Fruit fly (Drosophila melanogaster) whole organism, embryonic: ENCODE measurements around the gene Socs36E.

Experiments
- Atf3 ChIP-seq: fragments of 200-800 bp; sonication (Bioruptor generic); optimal IDR thresholded peaks from 3 replicates; lab custom pipeline; 2016; ENCODE audit warnings: missing biosample characterization, missing genetic modification characterization
- Awh ChIP-seq: fragments of 200-800 bp; sonication (Bioruptor generic); IDR thresholded peaks from 2 replicates; pipeline ENCODE4, ENCODE4 v1.3.6; 2022; ENCODE audit warnings: missing biosample characterization, missing genetic modification characterization
- Blimp-1 ChIP-seq: fragments of 200-800 bp; sonication (Bioruptor generic); optimal IDR thresholded peaks from 3 replicates; lab custom pipeline; 2018; ENCODE audit warnings: missing biosample characterization, missing genetic modification characterization, mild to moderate bottlenecking, moderate library complexity, missing genetic modification reagents
- CG10431 ChIP-seq: fragments of 200-800 bp; sonication (Bioruptor generic); optimal IDR thresholded peaks from 3 replicates; lab custom pipeline; 2018; ENCODE audit warnings: missing biosample characterization, mild to moderate bottlenecking, missing genetic modification characterization
- CG10462 ChIP-seq: fragments of 200-800 bp; sonication (Bioruptor generic); optimal IDR thresholded peaks from 2 replicates; lab custom pipeline; 2016; ENCODE audit warnings: missing biosample characterization, missing genetic modification characterization
- CG10654 ChIP-seq: fragments of 200-800 bp; sonication (Bioruptor generic); optimal IDR thresholded peaks from 2 replicates; lab custom pipeline; 2016; ENCODE audit warnings: missing biosample characterization, missing genetic modification characterization
- CG12299 ChIP-seq: fragments of 200-800 bp; sonication (Bioruptor generic); optimal IDR thresholded peaks from 2 replicates; lab custom pipeline; 2018; ENCODE audit warnings: missing biosample characterization, mild to moderate bottlenecking, missing genetic modification characterization
- CG12391 ChIP-seq: fragments of 200-800 bp; sonication (Bioruptor generic); optimal IDR thresholded peaks from 3 replicates; lab custom pipeline; 2018; ENCODE audit warnings: missing biosample characterization, mild to moderate bottlenecking, missing genetic modification characterization, moderate library complexity
- CG15479 ChIP-seq: fragments of 200-800 bp; sonication (Bioruptor generic); optimal IDR thresholded peaks from 3 replicates; lab custom pipeline; 2019; ENCODE audit warnings: missing biosample characterization, mild to moderate bottlenecking, missing genetic modification characterization, moderate library complexity
- CG17385 ChIP-seq: fragments of 200-800 bp; sonication (Bioruptor generic); optimal IDR thresholded peaks from 3 replicates; lab custom pipeline; 2018; ENCODE audit warnings: missing biosample characterization, mild to moderate bottlenecking, missing genetic modification characterization
- CG2199 ChIP-seq: fragments of 200-800 bp; sonication (Bioruptor generic); IDR thresholded peaks from 3 replicates; pipeline ENCODE4 v1.3.6; 2022; ENCODE audit warnings: missing biosample characterization, missing genetic modification characterization
- CG3847 ChIP-seq: fragments of 200-800 bp; sonication (Bioruptor generic); IDR thresholded peaks from 2 replicates; pipeline ENCODE4 v1.3.6; 2022; ENCODE audit warnings: missing biosample characterization, missing genetic modification characterization
- CG42726 ChIP-seq: fragments of 200-800 bp; sonication (Bioruptor generic); IDR thresholded peaks from 2 replicates; pipeline ENCODE4 v1.3.6; 2022; ENCODE audit warnings: missing biosample characterization, missing genetic modification characterization; ENCODE audit not compliant: partially characterized antibody
- CG6791 ChIP-seq: fragments of 200-800 bp; sonication (Bioruptor generic); IDR thresholded peaks from 3 replicates; pipeline ENCODE4 v1.3.6; 2022; ENCODE audit warnings: missing biosample characterization, missing genetic modification characterization; ENCODE audit not compliant: partially characterized antibody
- CG7987 ChIP-seq: fragments of 200-800 bp; sonication (Bioruptor generic); optimal IDR thresholded peaks from 2 replicates; lab custom pipeline; 2018; ENCODE audit warnings: missing biosample characterization, mild to moderate bottlenecking, missing genetic modification characterization, moderate library complexity
- CG8281 ChIP-seq: fragments of 200-800 bp; sonication (Bioruptor generic); optimal IDR thresholded peaks from 2 replicates; lab custom pipeline; 2018; ENCODE audit warnings: missing biosample characterization, mild to moderate bottlenecking, missing genetic modification characterization, moderate library complexity
- CG9609 ChIP-seq: fragments of 200-800 bp; sonication (Bioruptor generic); optimal IDR thresholded peaks from 3 replicates; lab custom pipeline; 2016; ENCODE audit warnings: missing biosample characterization, missing genetic modification characterization
- Dek ChIP-seq: fragments of 200-800 bp; sonication (Bioruptor generic); optimal IDR thresholded peaks from 3 replicates; lab custom pipeline; 2019; ENCODE audit warnings: missing biosample characterization, mild to moderate bottlenecking, missing genetic modification characterization, moderate library complexity
- Ets65A ChIP-seq: fragments of 200-800 bp; sonication (Bioruptor generic); peaks from one replicate; lab custom pipeline; 2016; ENCODE audit warnings: missing biosample characterization, missing genetic modification characterization
- Ets97D ChIP-seq: fragments of 200-800 bp; sonication (Bioruptor generic); optimal IDR thresholded peaks from 3 replicates; lab custom pipeline; 2016; ENCODE audit warnings: missing biosample characterization, missing genetic modification characterization
- Fer1 ChIP-seq: fragments of 200-800 bp; sonication (Bioruptor generic); optimal IDR thresholded peaks from 2 replicates; lab custom pipeline; 2017; ENCODE audit warnings: missing biosample characterization, mild to moderate bottlenecking, missing genetic modification characterization
- HLH4C ChIP-seq: fragments of 200-800 bp; sonication (Bioruptor generic); IDR thresholded peaks from 3 replicates; pipeline ENCODE4 v1.3.6; 2022; ENCODE audit warnings: missing biosample characterization, missing genetic modification characterization; ENCODE audit not compliant: partially characterized antibody
- HLHmδ ChIP-seq: fragments of 200-800 bp; sonication (Bioruptor generic); optimal IDR thresholded peaks from 2 replicates; lab custom pipeline; 2018; ENCODE audit warnings: missing biosample characterization, mild to moderate bottlenecking, missing genetic modification characterization, moderate library complexity
- Hmx ChIP-seq: fragments of 200-800 bp; sonication (Bioruptor generic); optimal IDR thresholded peaks from 2 replicates; lab custom pipeline; 2016; ENCODE audit warnings: missing biosample characterization, missing genetic modification characterization
- Mad ChIP-seq: fragments of 200-800 bp; sonication (Bioruptor generic); optimal IDR thresholded peaks from 2 replicates; lab custom pipeline; 2016; ENCODE audit warnings: missing biosample characterization, missing genetic modification characterization
- NC2β ChIP-seq: fragments of 200-800 bp; sonication (Bioruptor generic); optimal IDR thresholded peaks from 2 replicates; lab custom pipeline; 2016; ENCODE audit warnings: missing biosample characterization, missing genetic modification characterization
- NK7.1 ChIP-seq: fragments of 200-800 bp; sonication (Bioruptor generic); optimal IDR thresholded peaks from 3 replicates; lab custom pipeline; 2016; ENCODE audit warnings: missing biosample characterization, missing genetic modification characterization
- Six4 ChIP-seq: fragments of 200-800 bp; sonication (Bioruptor generic); optimal IDR thresholded peaks from 2 replicates; lab custom pipeline; 2016; ENCODE audit warnings: missing biosample characterization, missing genetic modification characterization
- Sox100B ChIP-seq: fragments of 200-800 bp; sonication (Bioruptor generic); optimal IDR thresholded peaks from 3 replicates; lab custom pipeline; 2018; ENCODE audit warnings: missing biosample characterization, mild to moderate bottlenecking, missing genetic modification characterization
- ab ChIP-seq: fragments of 200-800 bp; sonication (Bioruptor generic); optimal IDR thresholded peaks from 2 replicates; lab custom pipeline; 2016; ENCODE audit warnings: missing biosample characterization, missing genetic modification characterization
- al ChIP-seq: fragments of 200-800 bp; sonication (Bioruptor generic); IDR thresholded peaks from 2 replicates; pipeline ENCODE4 v1.3.6; 2022; ENCODE audit warnings: missing biosample characterization, missing genetic modification characterization
- aop ChIP-seq: fragments of 200-800 bp; sonication (Bioruptor generic); IDR thresholded peaks from 2 replicates; pipeline ENCODE4 v1.3.6; 2022; ENCODE audit warnings: missing biosample characterization, missing genetic modification characterization
- ase ChIP-seq: fragments of 200-800 bp; sonication (Bioruptor generic); IDR thresholded peaks from 3 replicates; pipeline ENCODE4 v1.3.6; 2022; ENCODE audit warnings: missing biosample characterization, missing genetic modification characterization
- chn ChIP-seq: fragments of 200-800 bp; sonication (Bioruptor generic); optimal IDR thresholded peaks from 2 replicates; lab custom pipeline; 2016; ENCODE audit warnings: missing biosample characterization, missing genetic modification characterization
- exex ChIP-seq: fragments of 200-800 bp; sonication (Bioruptor generic); optimal IDR thresholded peaks from 4 replicates; lab custom pipeline; 2018; ENCODE audit warnings: missing biosample characterization, mild to moderate bottlenecking, missing genetic modification characterization, moderate library complexity
- fu2 ChIP-seq: fragments of 200-800 bp; sonication (Bioruptor generic); optimal IDR thresholded peaks from 2 replicates; lab custom pipeline; 2016; ENCODE audit warnings: missing biosample characterization, missing genetic modification characterization
- grau ChIP-seq: fragments of 200-800 bp; optimal IDR thresholded peaks from 3 replicates; lab custom pipeline; 2019; ENCODE audit warnings: missing biosample characterization, mild to moderate bottlenecking, missing genetic modification characterization, moderate library complexity
- her ChIP-seq: fragments of 200-800 bp; sonication (Bioruptor generic); optimal IDR thresholded peaks from 2 replicates; lab custom pipeline; 2016; ENCODE audit warnings: missing biosample characterization, missing genetic modification characterization
- jigr1 ChIP-seq: fragments of 200-800 bp; sonication (Bioruptor generic); IDR thresholded peaks from 3 replicates; pipeline ENCODE4 v1.3.6; 2022; ENCODE audit warnings: missing biosample characterization, missing genetic modification characterization
- nerfin-2 ChIP-seq: fragments of 200-800 bp; sonication (Bioruptor generic); IDR thresholded peaks from 2 replicates; pipeline ENCODE4 v1.3.6; 2022; ENCODE audit warnings: missing biosample characterization, missing genetic modification characterization; ENCODE audit not compliant: partially characterized antibody
- oc ChIP-seq: fragments of 200-800 bp; sonication (Bioruptor generic); optimal IDR thresholded peaks from 2 replicates; lab custom pipeline; 2018; ENCODE audit warnings: missing biosample characterization, mild to moderate bottlenecking, missing genetic modification characterization, moderate library complexity
- peb ChIP-seq: fragments of 200-800 bp; sonication (Bioruptor generic); IDR thresholded peaks from 2 replicates; pipeline ENCODE4 v1.3.6; 2022; ENCODE audit warnings: missing biosample characterization, missing genetic modification characterization
- pnt ChIP-seq: fragments of 200-800 bp; sonication (Bioruptor generic); optimal IDR thresholded peaks from 3 replicates; lab custom pipeline; 2016; ENCODE audit warnings: missing biosample characterization, missing genetic modification characterization
- sens ChIP-seq: fragments of 200-800 bp; sonication (Bioruptor generic); peaks from one replicate; lab custom pipeline; 2016; ENCODE audit warnings: missing biosample characterization, missing genetic modification characterization
- so ChIP-seq: fragments of 200-800 bp; sonication (Bioruptor generic); IDR thresholded peaks from 3 replicates; pipeline ENCODE4 v1.3.6; 2022; ENCODE audit warnings: missing biosample characterization, missing genetic modification characterization
- tll ChIP-seq, 2 experiments: fragments of 200-800 bp in 1 of 2; fragments of >200 bp in 1 of 2; sonication (Bioruptor generic) in 1 of 2; optimal IDR thresholded peaks; 2 replicates each; lab custom pipeline; 2017 to 2019; ENCODE audit warnings: missing biosample characterization in 2 of 2, missing genetic modification characterization in 2 of 2, mild to moderate bottlenecking in 1 of 2, moderate library complexity in 1 of 2
- ttk ChIP-seq: fragments of 200-800 bp; sonication (Bioruptor generic); IDR thresholded peaks from 2 replicates; pipeline ENCODE4 v2.1.2; 2022; ENCODE audit warnings: missing biosample characterization, missing genetic modification characterization
- tup ChIP-seq: fragments of 200-800 bp; sonication (Bioruptor generic); optimal IDR thresholded peaks from 2 replicates; lab custom pipeline; 2016; ENCODE audit warnings: missing biosample characterization, mild to moderate bottlenecking, missing genetic modification characterization, moderate library complexity
- vfl ChIP-seq: fragments of 200-800 bp; sonication (Bioruptor generic); optimal IDR thresholded peaks from 2 replicates; lab custom pipeline; 2016; ENCODE audit warnings: missing biosample characterization, missing genetic modification characterization
- wek ChIP-seq: fragments of 200-800 bp; sonication (Bioruptor generic); optimal IDR thresholded peaks from 3 replicates; lab custom pipeline; 2018; ENCODE audit warnings: missing biosample characterization, mild to moderate bottlenecking, missing genetic modification characterization, moderate library complexity
- zen ChIP-seq: fragments of 200-800 bp; sonication (Bioruptor generic); optimal IDR thresholded peaks from 3 replicates; lab custom pipeline; 2018; ENCODE audit warnings: missing biosample characterization, mild to moderate bottlenecking, missing genetic modification characterization, moderate library complexity

The Socs36E gene

DNA sequence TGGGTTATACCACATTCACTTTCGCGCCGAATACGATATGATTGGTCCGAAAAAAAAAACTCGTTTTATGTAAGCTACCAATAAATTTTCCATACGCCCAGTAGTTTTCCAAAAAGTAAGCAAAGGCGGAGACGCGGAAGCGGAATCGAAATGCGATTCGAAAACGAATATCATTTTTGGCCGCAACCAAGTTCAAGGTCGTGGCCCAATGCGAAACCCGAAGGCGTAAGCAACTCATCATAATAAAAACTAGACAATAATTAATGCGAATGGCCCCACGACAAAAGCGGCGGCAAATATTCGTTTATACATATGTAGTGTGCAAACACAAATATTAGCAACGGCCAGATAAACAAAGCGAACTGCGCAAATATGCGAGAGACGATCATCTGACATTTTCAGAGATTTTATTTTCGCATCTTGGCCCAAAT lies 15.8 kb downstream of the Socs36E start (continued):
- TF ChIP-seq Hmx (GFP tag; lab: Kevin White, UChicago) (no peak), tup (GFP tag; lab: Kevin White, UChicago) (no peak), Fer1 (GFP tag; lab: Kevin White, UChicago) (peak; percentile 45), CG15479 (GFP tag; lab: Kevin White, UChicago) (no peak), Mad (peak; percentile 13), peb (no peak), CG17385 (GFP tag; lab: Kevin White, UChicago) (peak; percentile 21), CG2199 (GFP tag; lab: Robert Waterston, UW) (no peak), exex (tag; lab: Kevin White, UChicago) (no peak), ttk (no peak), HLHmδ (GFP tag; lab: Kevin White, UChicago) (no peak), chn (no peak), so (GFP tag; lab: Robert Waterston, UW) (no peak), CG6791 (GFP tag; lab: Robert Waterston, UW) (no peak), fu2 (GFP tag; lab: Kevin White, UChicago) (peak; percentile 4), CG42726 (no peak), Awh (GFP tag; lab: Robert Waterston, UW) (no peak), tll (GFP tag; optimal IDR thresholded peaks at IDR 0.05; lab: Kevin White, UChicago) (no peak), NK7.1 (GFP tag; lab: Kevin White, UChicago) (no peak), NC2β (no peak), jigr1 (GFP tag; lab: Robert Waterston, UW) (no peak), nerfin-2 (GFP tag; lab: Robert Waterston, UW) (no peak), CG3847 (GFP tag; lab: Robert Waterston, UW) (no peak; the same call in 1 of the 2 replicates), sens (GFP tag; lab: Kevin White, UChicago) (peak; percentile 39), ab (no peak), CG12299 (tag; lab: Kevin White, UChicago) (no peak), CG10462 (GFP tag; lab: Kevin White, UChicago) (no peak), CG7987 (GFP tag; lab: Kevin White, UChicago) (peak; percentile 73), CG8281 (tag; lab: Kevin White, UChicago) (no peak), Atf3 (GFP tag; lab: Kevin White, UChicago) (no peak), ase (GFP tag; lab: Robert Waterston, UW) (no peak), Six4 (GFP tag; lab: Kevin White, UChicago) (no peak), al (GFP tag; lab: Robert Waterston, UW) (no peak), pnt (GFP tag; lab: Kevin White, UChicago) (no peak)

DNA sequence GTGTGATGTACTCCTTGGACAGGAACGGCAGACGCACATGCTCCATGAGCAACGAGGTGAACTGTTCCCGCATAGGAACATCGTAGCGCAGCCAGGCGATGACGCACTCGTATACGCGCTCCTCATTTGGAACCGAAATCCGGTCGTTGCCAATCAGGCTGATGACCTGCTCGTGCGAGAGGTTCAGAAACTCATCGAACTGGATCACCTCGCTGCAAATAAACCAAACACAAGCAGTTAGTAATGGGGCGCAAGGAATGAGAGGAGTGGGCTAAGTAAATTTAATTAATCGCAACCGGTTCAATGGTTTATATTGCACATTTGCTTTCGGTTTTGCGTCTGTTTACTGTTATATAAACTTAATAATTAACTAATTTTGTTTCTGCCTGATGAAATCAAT lies 17.6 kb downstream of the Socs36E start:
- TF ChIP-seq Dek (tag; lab: Kevin White, UChicago), result no peak
- TF ChIP-seq Sox100B (GFP tag; lab: Kevin White, UChicago), result no peak
- TF ChIP-seq aop (GFP tag; lab: Robert Waterston, UW), result no peak
- no peak for TF ChIP-seq CG9609
- no peak for TF ChIP-seq Ets97D (GFP tag; lab: Kevin White, UChicago)
- TF ChIP-seq Blimp-1, result no peak
- TF ChIP-seq HLH4C (GFP tag; lab: Robert Waterston, UW), result no peak
- no peak for TF ChIP-seq wek
- no peak for TF ChIP-seq vfl (GFP tag; lab: Kevin White, UChicago)
- TF ChIP-seq her (GFP tag; lab: Kevin White, UChicago), result no peak
- no peak for TF ChIP-seq grau (tag; lab: Kevin White, UChicago)
- TF ChIP-seq CG12391 (tag; lab: Kevin White, UChicago), result no peak
- TF ChIP-seq CG10654 (GFP tag; lab: Kevin White, UChicago), result no peak
- TF ChIP-seq Ets65A (GFP tag; lab: Kevin White, UChicago), result no peak
- TF ChIP-seq zen (tag; lab: Kevin White, UChicago), result no peak
- no peak for TF ChIP-seq CG10431
- no peak for TF ChIP-seq oc
